Worm (Caenorhabditis elegans): ENCODE measurements around the gene twk-9.

twk-9 gene

DNA sequence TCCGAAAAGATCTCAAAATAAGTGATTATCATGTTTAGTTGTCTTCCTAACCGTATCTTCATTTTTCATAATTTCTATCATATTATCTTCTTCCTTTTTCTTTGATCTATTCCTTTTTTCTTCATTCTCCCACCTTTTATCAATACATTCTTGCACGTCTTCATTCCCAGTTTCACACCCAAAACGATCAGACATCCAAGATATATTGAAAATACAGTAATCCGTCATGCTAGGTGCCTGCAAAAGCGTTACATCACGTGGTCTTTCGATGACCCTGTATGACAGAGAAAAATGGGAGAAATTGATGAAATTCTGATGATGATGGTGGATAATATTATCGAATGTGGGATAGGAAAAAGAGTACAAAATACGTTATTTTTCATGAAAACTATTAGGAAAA is 20.5 kb upstream of the twk-9 start:
- TF ChIP-seq dmd-6 (GFP tag; IDR thresholded peaks at IDR 0.05) (peak; percentile 59), dve-1 (tag; optimal IDR thresholded peaks at IDR 0.05; ENCODE audit: insufficient read depth) (no peak), ZK337.2 (GFP tag; IDR thresholded peaks at IDR 0.05) (no peak), zag-1 (tag; optimal IDR thresholded peaks at IDR 0.05) (no peak), Y105C5A.15 (GFP tag; IDR thresholded peaks at IDR 0.05) (no peak), madf-5 (GFP tag; IDR thresholded peaks at IDR 0.05) (no peak), nhr-237 (tag; optimal IDR thresholded peaks at IDR 0.05) (no peak), spr-3 (GFP tag; optimal IDR thresholded peaks at IDR 0.05) (no peak), nhr-41 (GFP tag; IDR thresholded peaks at IDR 0.05) (no peak), zip-2 (tag; optimal IDR thresholded peaks at IDR 0.05) (no peak), T20F7.1 (GFP tag; optimal IDR thresholded peaks at IDR 0.05) (no peak), ceh-62 (tag; optimal IDR thresholded peaks at IDR 0.05) (no peak), nhr-11 (tag; optimal IDR thresholded peaks at IDR 0.05) (no peak), R02D3.7 (tag; optimal IDR thresholded peaks at IDR 0.05) (no peak), mxl-3 (GFP tag; optimal IDR thresholded peaks at IDR 0.05) (peak; percentile 7), lin-13 (GFP tag; optimal IDR thresholded peaks at IDR 0.05) (no peak), spr-1 (tag; optimal IDR thresholded peaks at IDR 0.05) (no peak), mxl-2 (GFP tag; conservative IDR thresholded peaks at IDR 0.05) (no peak), dmd-9 (GFP tag; IDR thresholded peaks at IDR 0.05) (no peak), fos-1 (tag; optimal IDR thresholded peaks at IDR 0.05) (no peak), ceh-20 (GFP tag; IDR thresholded peaks at IDR 0.05) (no peak), vab-7 (GFP tag; IDR thresholded peaks at IDR 0.05) (no peak), nhr-28 (tag; optimal IDR thresholded peaks at IDR 0.05) (peak; percentile 82), zip-11 (GFP tag; IDR thresholded peaks at IDR 0.05) (no peak), unc-62 (GFP tag; optimal IDR thresholded peaks at IDR 0.05 in 1 of 2) (peak in 1 of 2 experiments; percentile 66), unc-62 (tag; optimal IDR thresholded peaks at IDR 0.05) (no peak), hmg-1.1 (GFP tag; IDR thresholded peaks at IDR 0.05) (no peak), nhr-48 (tag; optimal IDR thresholded peaks at IDR 0.05) (peak; percentile 32), D1046.2 (GFP tag; IDR thresholded peaks at IDR 0.05) (no peak), ama-1 (optimal IDR thresholded peaks at IDR 0.05) (no peak), egl-43 (GFP tag; IDR thresholded peaks at IDR 0.05) (no peak), ztf-7 (tag; optimal IDR thresholded peaks at IDR 0.05) (no peak), nhr-76 (tag; optimal IDR thresholded peaks at IDR 0.05) (no peak), nhr-25 (tag; optimal IDR thresholded peaks at IDR 0.05; ENCODE audit: borderline replicate concordance, insufficient read depth) (no peak), lin-1 (GFP tag; IDR thresholded peaks at IDR 0.05) (no peak), pha-4 (GFP tag; IDR thresholded peaks at IDR 0.05) (no peak), pha-4 (tag; optimal IDR thresholded peaks at IDR 0.05) (no peak), php-3 (GFP tag; IDR thresholded peaks at IDR 0.05) (no peak), Y75B8A.6 (GFP tag; IDR thresholded peaks at IDR 0.05) (no peak), unc-39 (tag; optimal IDR thresholded peaks at IDR 0.05) (no peak), lin-38 (GFP tag; IDR thresholded peaks at IDR 0.05) (no peak), dpl-1 (GFP tag; optimal IDR thresholded peaks at IDR 0.05) (no peak), dmd-8 (GFP tag; IDR thresholded peaks at IDR 0.05) (no peak), ztf-11 (tag; optimal IDR thresholded peaks at IDR 0.05) (no peak), gei-8 (GFP tag; optimal IDR thresholded peaks at IDR 0.05) (peak; percentile 38), F37D6.2 (tag; optimal IDR thresholded peaks at IDR 0.05) (no peak), tag-97 (GFP tag; IDR thresholded peaks at IDR 0.05) (no peak), tra-1 (GFP tag; IDR thresholded peaks at IDR 0.05) (no peak), nhr-111 (GFP tag; optimal IDR thresholded peaks at IDR 0.05) (no peak), aly-2 (tag; optimal IDR thresholded peaks at IDR 0.05) (no peak), Y48G9A.11 (GFP tag; IDR thresholded peaks at IDR 0.05) (no peak), F49E8.2 (tag; optimal IDR thresholded peaks at IDR 0.05; ENCODE audit: borderline replicate concordance) (no peak), snpc-1.2 (GFP tag; IDR thresholded peaks at IDR 0.05) (no peak), duxl-1 (tag; optimal IDR thresholded peaks at IDR 0.05; ENCODE audit: poor library complexity) (no peak)

Measured in whole organism, L4 larva.